Worm (Caenorhabditis elegans): Measurements from ENCODE around the gene top-2.

DNA sequence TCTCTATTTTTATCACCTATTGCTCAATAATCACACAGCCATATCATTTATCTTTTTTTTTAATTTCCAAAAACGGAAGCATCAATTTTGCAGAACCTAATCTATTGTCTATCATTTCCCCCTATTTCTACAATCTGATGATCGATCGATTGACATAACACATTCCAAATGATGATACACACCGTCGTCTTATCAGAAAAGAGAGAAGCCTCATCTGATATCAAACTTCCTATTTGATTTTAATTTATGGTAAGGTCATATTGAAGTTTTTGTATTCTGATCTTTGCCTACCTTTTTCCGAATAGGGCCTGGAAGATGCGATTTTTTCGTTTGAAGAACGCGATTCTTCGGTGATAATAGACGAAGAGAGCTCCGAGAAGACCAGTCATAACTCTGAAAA lies 25.4 kb upstream of the top-2 start:
- TF ChIP-seq unc-39 (tag; optimal IDR thresholded peaks at IDR 0.05) (no peak), unc-62 (GFP tag; optimal IDR thresholded peaks at IDR 0.05) (no peak), ham-2 (GFP tag; optimal IDR thresholded peaks at IDR 0.05) (no peak), pha-4 (tag; optimal IDR thresholded peaks at IDR 0.05) (no peak), ztf-11 (tag; optimal IDR thresholded peaks at IDR 0.05) (no peak), nhr-12 (tag; optimal IDR thresholded peaks at IDR 0.05) (no peak)
